Worm (Caenorhabditis elegans) whole organism, young adult: ENCODE results near the gene C15H9.4.

ENCODE experiments used
- B0261.1 ChIP-seq: sonication (generic microtip); optimal IDR thresholded peaks from 2 replicates; lab custom pipeline; 2016; ENCODE audit warnings: mild to moderate bottlenecking, missing genetic modification characterization, moderate library complexity, missing compliant biosample characterization
- C17E4.6 ChIP-seq: fragments of 200-800 bp; sonication (Bioruptor generic); IDR thresholded peaks from 2 replicates; pipeline ENCODE4 v1.3.6; 2022; ENCODE audit warnings: missing genetic modification reagents, missing genetic modification characterization, missing compliant biosample characterization
- F22D6.2 ChIP-seq: sonication (generic microtip); optimal IDR thresholded peaks from 2 replicates; lab custom pipeline; 2016; ENCODE audit warnings: mild to moderate bottlenecking, missing genetic modification characterization, missing compliant biosample characterization
- Y53F4B.3 ChIP-seq: fragments of 200-800 bp; sonication (Bioruptor generic); IDR thresholded peaks from 2 replicates; pipeline ENCODE4 v1.3.6; 2022; ENCODE audit warnings: missing genetic modification reagents, missing genetic modification characterization, missing compliant biosample characterization
- Y79H2A.3 ChIP-seq: fragments of 200-800 bp; sonication (Bioruptor generic); conservative IDR thresholded peaks from 2 replicates; pipeline ENCODE4 v1.3.6; 2022; ENCODE audit warnings: missing genetic modification reagents, missing genetic modification characterization, missing compliant biosample characterization
- attf-5 ChIP-seq: fragments of 200-800 bp; sonication (Bioruptor generic); optimal IDR thresholded peaks from 2 replicates; lab custom pipeline; 2018; ENCODE audit warnings: mild to moderate bottlenecking, missing genetic modification characterization, missing compliant biosample characterization
- attf-6 ChIP-seq: fragments of 200-800 bp; sonication (Bioruptor generic); IDR thresholded peaks from 2 replicates; pipeline ENCODE4 v1.3.6; 2022; ENCODE audit warnings: missing genetic modification reagents, missing genetic modification characterization, missing compliant biosample characterization
- ceh-79 ChIP-seq: sonication (generic microtip); optimal IDR thresholded peaks from 2 replicates; lab custom pipeline; 2017; ENCODE audit warnings: mild to moderate bottlenecking, missing genetic modification characterization, missing compliant biosample characterization
- chd-7 ChIP-seq: sonication (generic microtip); optimal IDR thresholded peaks from 2 replicates; lab custom pipeline; 2016; ENCODE audit warnings: mild to moderate bottlenecking, missing genetic modification characterization, moderate library complexity, missing compliant biosample characterization
- egl-18 ChIP-seq: fragments of 200-800 bp; sonication (Bioruptor generic); IDR thresholded peaks from 2 replicates; pipeline ENCODE4 v1.3.6; 2022; ENCODE audit warnings: missing genetic modification reagents, missing genetic modification characterization, missing compliant biosample characterization
- egrh-3 ChIP-seq: fragments of 200-800 bp; sonication (Bioruptor generic); IDR thresholded peaks from 2 replicates; pipeline ENCODE4 v1.3.6; 2022; ENCODE audit warnings: missing genetic modification reagents, missing genetic modification characterization, missing compliant biosample characterization
- him-1 ChIP-seq: sonication (generic microtip); optimal IDR thresholded peaks from 2 replicates; lab custom pipeline; 2016; ENCODE audit warnings: missing genotype, missing genetic modification reagents, missing genetic modification characterization, missing compliant biosample characterization
- hlh-26 ChIP-seq: fragments of 200-800 bp; sonication (Bioruptor generic); conservative IDR thresholded peaks from 2 replicates; pipeline ENCODE4 v1.3.6; 2022; ENCODE audit warnings: missing genetic modification reagents, missing genetic modification characterization, missing compliant biosample characterization
- let-526 ChIP-seq: fragments of 200-800 bp; sonication (Bioruptor generic); IDR thresholded peaks from 2 replicates; pipeline ENCODE4 v1.3.6; 2022; ENCODE audit warnings: missing genetic modification reagents, missing genetic modification characterization, missing compliant biosample characterization
- lin-26 ChIP-seq: fragments of 200-800 bp; sonication (Bioruptor generic); IDR thresholded peaks from 2 replicates; pipeline ENCODE4 v1.3.6; 2022; ENCODE audit warnings: missing genetic modification reagents, missing genetic modification characterization, missing compliant biosample characterization
- lsl-1 ChIP-seq: fragments of 200-800 bp; sonication (Bioruptor generic); optimal IDR thresholded peaks from 2 replicates; lab custom pipeline; 2018; ENCODE audit warnings: mild to moderate bottlenecking, missing genetic modification characterization, moderate library complexity, missing compliant biosample characterization
- madf-3 ChIP-seq: fragments of 200-800 bp; sonication (Bioruptor generic); IDR thresholded peaks from 2 replicates; pipeline ENCODE4 v1.3.6; 2022; ENCODE audit warnings: missing genetic modification reagents, missing genetic modification characterization, missing compliant biosample characterization
- mcd-1 ChIP-seq: fragments of 200-800 bp; sonication (Bioruptor generic); IDR thresholded peaks from 2 replicates; pipeline ENCODE4 v1.3.6; 2022; ENCODE audit warnings: missing genetic modification reagents, missing genetic modification characterization, missing compliant biosample characterization
- mel-28 ChIP-seq: sonication (generic microtip); optimal IDR thresholded peaks from 2 replicates; lab custom pipeline; 2016; ENCODE audit warnings: borderline replicate concordance, mild to moderate bottlenecking, missing genetic modification characterization, missing compliant biosample characterization
- nfyb-1 ChIP-seq: fragments of 200-800 bp; sonication (Bioruptor generic); IDR thresholded peaks from 2 replicates; pipeline ENCODE4 v1.3.6; 2022; ENCODE audit warnings: missing genetic modification reagents, missing genetic modification characterization, missing compliant biosample characterization
- nhr-80 ChIP-seq: sonication (generic microtip); optimal IDR thresholded peaks from 2 replicates; lab custom pipeline; 2016; ENCODE audit warnings: missing genetic modification characterization, missing compliant biosample characterization
- rec-8 ChIP-seq, 2 experiments: sonication (generic microtip); optimal IDR thresholded peaks; 2 replicates each; lab custom pipeline; 2016; ENCODE audit warnings: mild to moderate bottlenecking in 2 of 2, missing genetic modification characterization in 2 of 2, missing genetic modification reagents in 2 of 2, missing genotype in 2 of 2, missing biosample characterization in 1 of 2, missing compliant biosample characterization in 1 of 2, moderate library complexity in 1 of 2
- rpc-1 ChIP-seq, 2 experiments: fragments of 150-350 bp in 1 of 2; sonication (generic microtip) in 1 of 2; optimal IDR thresholded peaks; 2 replicates each; lab custom pipeline; 2014 to 2018; ENCODE audit warnings: missing biosample characterization in 1 of 2, missing genetic modification characterization in 1 of 2, missing genetic modification reagents in 1 of 2, missing genotype in 1 of 2
- sdz-38 ChIP-seq: sonication (generic microtip); optimal IDR thresholded peaks from 2 replicates; lab custom pipeline; 2016; ENCODE audit warnings: missing genotype, missing genetic modification characterization, missing compliant biosample characterization
- sea-2 ChIP-seq: fragments of 200-800 bp; sonication (Bioruptor generic); IDR thresholded peaks from 2 replicates; pipeline ENCODE4 v1.3.6; 2022; ENCODE audit warnings: missing genetic modification characterization, missing compliant biosample characterization
- snpc-1.3 ChIP-seq: sonication (generic microtip); optimal IDR thresholded peaks from 2 replicates; lab custom pipeline; 2017; ENCODE audit warnings: missing genetic modification characterization, mild to moderate bottlenecking, missing compliant biosample characterization, antibody characterized with exemption, moderate library complexity, missing genotype, missing genetic modification reagents; ENCODE audit not compliant: insufficient read depth
- somi-1 ChIP-seq: fragments of 200-800 bp; sonication (Bioruptor generic); optimal IDR thresholded peaks from 2 replicates; lab custom pipeline; 2018; ENCODE audit warnings: mild to moderate bottlenecking, missing genetic modification characterization, missing compliant biosample characterization
- zfh-2 ChIP-seq: fragments of 200-800 bp; sonication (Bioruptor generic); conservative IDR thresholded peaks from 2 replicates; pipeline ENCODE4 v1.3.6; 2022; ENCODE audit warnings: missing genetic modification reagents, missing genetic modification characterization, missing compliant biosample characterization
- zim-3 ChIP-seq: sonication (generic microtip); optimal IDR thresholded peaks from 2 replicates; lab custom pipeline; 2017; ENCODE audit warnings: mild to moderate bottlenecking, missing genetic modification characterization, moderate library complexity, missing compliant biosample characterization
- ztf-25 ChIP-seq: fragments of 200-800 bp; sonication (Bioruptor generic); IDR thresholded peaks from 2 replicates; pipeline ENCODE4 v1.3.6; 2022; ENCODE audit warnings: missing genetic modification reagents, missing genetic modification characterization, missing compliant biosample characterization

C15H9.4 gene

ce11 chrX:6134423-6134822, 37.0 kb downstream of the C15H9.4 start:
- TF ChIP-seq B0261.1 (tag; lab: Kevin White, UChicago) = no peak
- peak; percentile 47 for TF ChIP-seq egrh-3 (GFP tag; lab: Robert Waterston, UW)
- TF ChIP-seq madf-3 = 0 out of 2 replicates have a peak, but pooled peaks have one; percentile 35
- peak; percentile 92 for TF ChIP-seq zfh-2 (GFP tag; lab: Robert Waterston, UW)
- TF ChIP-seq zim-3 (tag; lab: Kevin White, UChicago) = no peak
- no peak for TF ChIP-seq sea-2 (GFP tag; lab: Robert Waterston, UW)

- TF ChIP-seq C17E4.6 (GFP tag; lab: Robert Waterston, UW) (no peak), sdz-38 (tag; lab: Kevin White, UChicago) (no peak), snpc-1.3 (tag; lab: Kevin White, UChicago) (no peak), rpc-1 (optimal IDR thresholded peaks at IDR 0.05; lab: Kevin White, UChicago) (no peak), rpc-1 (tag; optimal IDR thresholded peaks at IDR 0.05; lab: Kevin White, UChicago) (no peak)
Observed at ce11 chrX:6138243-6138642, 40.8 kb downstream of the C15H9.4 start, which contains the start of gene Y72A10A.1. TSS of gene Y72A10A.1 (minus strand) at chrX:6138343.

ce11 chrX:6145921-6146320, 48.5 kb downstream of the C15H9.4 start:
- TF ChIP-seq mcd-1 (no peak), ztf-25 (GFP tag; lab: Robert Waterston, UW) (no peak), attf-6 (GFP tag; lab: Robert Waterston, UW) (no peak), mel-28 (tag; lab: Kevin White, UChicago) (no peak), rec-8 (tag; optimal IDR thresholded peaks at IDR 0.05; lab: Kevin White, UChicago) (no peak), Y53F4B.3 (no peak), somi-1 (GFP tag; lab: Kevin White, UChicago) (no peak)

- TF ChIP-seq hlh-26 (GFP tag; lab: Robert Waterston, UW) (no peak), nfyb-1 (no peak), let-526 (GFP tag; lab: Robert Waterston, UW) (no peak), lin-26 (no peak), lsl-1 (GFP tag; lab: Kevin White, UChicago) (no peak), Y79H2A.3 (no peak), madf-3 (no peak), F22D6.2 (no peak), attf-5 (no peak), chd-7 (no peak), zfh-2 (GFP tag; lab: Robert Waterston, UW) (no peak), nhr-80 (tag; lab: Kevin White, UChicago) (no peak), rpc-1 (optimal IDR thresholded peaks at IDR 0.05; lab: Kevin White, UChicago) (no peak), rpc-1 (tag; optimal IDR thresholded peaks at IDR 0.05; lab: Kevin White, UChicago) (no peak), ceh-79 (tag; lab: Kevin White, UChicago) (no peak), egl-18 (no peak)
Observed at ce11 chrX:6150449-6150848, 53.0 kb downstream of the C15H9.4 start, which contains the start of gene tag-275. TSS of gene tag-275 (minus strand) at chrX:6150549.

- TF ChIP-seq zfh-2 (GFP tag; lab: Robert Waterston, UW) = peak; percentile 28
- TF ChIP-seq him-1 (tag; lab: Kevin White, UChicago) = no peak
Observed at ce11 chrX:6150949-6151519, 53.6 kb downstream of the C15H9.4 start.
